Fruit fly (Drosophila melanogaster): ENCODE data around the gene mtTFB2.

- TF ChIP-seq psq (optimal IDR thresholded peaks at IDR 0.05) (no peak), Myc (optimal IDR thresholded peaks at IDR 0.05) (no peak), Sin3A (optimal IDR thresholded peaks at IDR 0.05) (no peak), insv (optimal IDR thresholded peaks at IDR 0.05) (no peak), ttk (optimal IDR thresholded peaks at IDR 0.05) (no peak)
Measured at dm6 chr3R:10054278-10054975, 9.1 kb downstream of the mtTFB2 start.
